Worm (Caenorhabditis elegans): ENCODE measurements around the gene W09G12.6.

DNA sequence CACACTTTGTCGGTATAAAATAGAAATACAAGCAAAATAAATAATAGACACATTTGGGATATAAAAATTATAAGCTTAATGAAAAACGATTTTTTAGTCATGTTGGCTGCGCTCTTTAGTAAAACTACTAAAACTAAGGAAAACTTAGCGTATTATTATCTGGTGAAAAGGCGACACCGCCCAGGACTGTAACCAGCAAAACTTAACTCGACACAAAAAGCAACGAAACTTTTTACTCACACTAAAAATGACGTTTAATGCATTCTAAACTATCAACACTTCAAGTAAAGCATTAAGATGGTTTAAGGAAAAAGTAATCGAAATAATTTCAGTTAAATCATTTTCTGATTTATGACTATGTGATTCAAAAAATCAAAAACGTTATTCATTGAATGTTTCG, 23.9 kb downstream of the W09G12.6 start, which contains the start of gene clec-167:
- TF ChIP-seq nhr-76 (tag; optimal IDR thresholded peaks at IDR 0.05) = no peak
- TF ChIP-seq mep-1 (tag; optimal IDR thresholded peaks at IDR 0.05) = no peak
- TF ChIP-seq nhr-28 (tag; optimal IDR thresholded peaks at IDR 0.05) = no peak
- TF ChIP-seq blmp-1 (tag; optimal IDR thresholded peaks at IDR 0.05) = no peak

All from whole organism, mixed stage, embryonic.